Fruit fly (Drosophila melanogaster): ENCODE data around the gene Tengl2.

Tengl2 gene

dm6 chr2L:2198613-2199432, 40.4 kb downstream of the Tengl2 start (continued):
- TF ChIP-seq CG1603 (tag; optimal IDR thresholded peaks at IDR 0.05) (peak; percentile 95), bigmax (GFP tag; optimal IDR thresholded peaks at IDR 0.05) (no peak), CG16815 (GFP tag; optimal IDR thresholded peaks at IDR 0.05) (peak; percentile 82), wor (GFP tag; IDR thresholded peaks at IDR 0.05) (no peak), sens (GFP tag) (peak; percentile 99), crc (GFP tag; optimal IDR thresholded peaks at IDR 0.05) (peak; percentile 77), CG11695 (GFP tag; IDR thresholded peaks at IDR 0.05) (no peak), danr (GFP tag; IDR thresholded peaks at IDR 0.05) (no peak), Oaz (GFP tag; IDR thresholded peaks at IDR 0.05) (no peak), tx (GFP tag; optimal IDR thresholded peaks at IDR 0.05) (peak; percentile 80), CG30431 (GFP tag; optimal IDR thresholded peaks at IDR 0.05) (peak; percentile 86), CG3163 (GFP tag; optimal IDR thresholded peaks at IDR 0.05) (peak; percentile 51), sd (tag; optimal IDR thresholded peaks at IDR 0.05) (peak; percentile 98), CG2202 (tag; optimal IDR thresholded peaks at IDR 0.05) (peak; percentile 84), H2.0 (GFP tag; IDR thresholded peaks at IDR 0.05) (no peak), GATAe (GFP tag; conservative IDR thresholded peaks at IDR 0.05) (no peak), sna (GFP tag; IDR thresholded peaks at IDR 0.05; ENCODE audit: partially characterized antibody) (no peak), slp2 (GFP tag; optimal IDR thresholded peaks at IDR 0.05) (peak; percentile 78), klu (GFP tag; IDR thresholded peaks at IDR 0.05) (no peak), CG7839 (tag; optimal IDR thresholded peaks at IDR 0.05) (peak; percentile 89), CG7357 (GFP tag; IDR thresholded peaks at IDR 0.05) (peak; percentile 76; the same call in 1 of the 3 replicates), CG6683 (GFP tag; optimal IDR thresholded peaks at IDR 0.05) (peak; percentile 70), fd3F (GFP tag; optimal IDR thresholded peaks at IDR 0.05) (peak; percentile 46), tgo (GFP tag; IDR thresholded peaks at IDR 0.05) (no peak), CG6765 (GFP tag; optimal IDR thresholded peaks at IDR 0.05) (peak; percentile 53), dimm (GFP tag; IDR thresholded peaks at IDR 0.05) (no peak), C15 (GFP tag; IDR thresholded peaks at IDR 0.05) (no peak), dysf (GFP tag; IDR thresholded peaks at IDR 0.05) (no peak), CG2678 (tag; optimal IDR thresholded peaks at IDR 0.05) (peak; percentile 89), tap (tag; optimal IDR thresholded peaks at IDR 0.05) (peak; percentile 74), fu2 (GFP tag; optimal IDR thresholded peaks at IDR 0.05) (peak; percentile 70), NK7.1 (GFP tag; optimal IDR thresholded peaks at IDR 0.05) (peak; percentile 75), ase (GFP tag; IDR thresholded peaks at IDR 0.05) (no peak), Drgx (GFP tag; IDR thresholded peaks at IDR 0.05) (no peak), Lhr (GFP tag; optimal IDR thresholded peaks at IDR 0.05) (peak; percentile 62), NFAT (GFP tag; IDR thresholded peaks at IDR 0.05) (no peak), CG12769 (tag; optimal IDR thresholded peaks at IDR 0.05) (peak; percentile 96), CG12219 (GFP tag; optimal IDR thresholded peaks at IDR 0.05) (peak; percentile 88), CG11398 (GFP tag; optimal IDR thresholded peaks at IDR 0.05) (peak; percentile 83), CG13894 (tag; optimal IDR thresholded peaks at IDR 0.05) (peak; percentile 95), p53 (GFP tag; optimal IDR thresholded peaks at IDR 0.05) (peak; percentile 20), lab (GFP tag; optimal IDR thresholded peaks at IDR 0.05) (peak; percentile 87), tin (GFP tag; optimal IDR thresholded peaks at IDR 0.05) (peak; percentile 79), unpg (GFP tag; optimal IDR thresholded peaks at IDR 0.05) (peak; percentile 91), HLH54F (GFP tag; optimal IDR thresholded peaks at IDR 0.05) (peak; percentile 78), Jarid2 (GFP tag; optimal IDR thresholded peaks at IDR 0.05) (peak; percentile 31), HmgZ (tag; optimal IDR thresholded peaks at IDR 0.05) (peak; percentile 79), Optix (GFP tag; IDR thresholded peaks at IDR 0.05) (no peak), Doc2 (GFP tag; IDR thresholded peaks at IDR 0.05) (no peak), stc (GFP tag; IDR thresholded peaks at IDR 0.05) (no peak)
